Worm (Caenorhabditis elegans) whole organism, L1 larva: ENCODE data around the gene T19C3.5.

Source experiments
- egl-27 ChIP-seq, 2 experiments: fragments of 150-350 bp in 1 of 2; sonication (generic microtip); optimal IDR thresholded peaks; 3 replicates each; lab custom pipeline; 2017 to 2018; ENCODE audit warnings: missing biosample characterization in 2 of 2, missing genetic modification characterization in 2 of 2, missing genetic modification reagents in 2 of 2
- fkh-8 ChIP-seq: sonication (generic microtip); optimal IDR thresholded peaks from 2 replicates; lab custom pipeline; 2016; ENCODE audit warnings: mild to moderate bottlenecking, missing genetic modification characterization, missing compliant biosample characterization
- lin-13 ChIP-seq: fragments of 150-350 bp; optimal IDR thresholded peaks from 2 replicates; lab custom pipeline; 2014; ENCODE audit warnings: missing biosample characterization, missing genetic modification reagents, missing genetic modification characterization
- nhr-11 ChIP-seq: fragments of 150-350 bp; optimal IDR thresholded peaks from 2 replicates; lab custom pipeline; 2014; ENCODE audit warnings: missing biosample characterization, missing genetic modification characterization
- nhr-19 ChIP-seq: fragments of 200-800 bp; sonication (Bioruptor generic); conservative IDR thresholded peaks from 2 replicates; pipeline ENCODE4 v1.3.6; 2022; ENCODE audit warnings: missing genetic modification characterization, missing compliant biosample characterization
- nhr-237 ChIP-seq: fragments of 150-350 bp; optimal IDR thresholded peaks from 2 replicates; lab custom pipeline; 2014; ENCODE audit warnings: missing biosample characterization, missing genetic modification characterization
- nhr-76 ChIP-seq: sonication (generic microtip); optimal IDR thresholded peaks from 2 replicates; lab custom pipeline; 2017; ENCODE audit warnings: missing biosample characterization, missing genetic modification characterization
- rnt-1 ChIP-seq: sonication (generic microtip); optimal IDR thresholded peaks from 2 replicates; lab custom pipeline; 2016; ENCODE audit warnings: mild to moderate bottlenecking, missing genetic modification characterization, moderate library complexity, missing compliant biosample characterization
- unc-62 ChIP-seq: fragments of 150-350 bp; optimal IDR thresholded peaks from 2 replicates; lab custom pipeline; 2014; ENCODE audit warnings: missing biosample characterization, missing genetic modification reagents, missing genetic modification characterization
- unc-86 ChIP-seq: sonication (generic microtip); optimal IDR thresholded peaks from 2 replicates; lab custom pipeline; 2016; ENCODE audit warnings: missing genetic modification characterization, missing compliant biosample characterization
- ztf-4 ChIP-seq: fragments of 150-350 bp; optimal IDR thresholded peaks from 2 replicates; lab custom pipeline; 2014; ENCODE audit warnings: missing biosample characterization, missing genetic modification characterization

DNA sequence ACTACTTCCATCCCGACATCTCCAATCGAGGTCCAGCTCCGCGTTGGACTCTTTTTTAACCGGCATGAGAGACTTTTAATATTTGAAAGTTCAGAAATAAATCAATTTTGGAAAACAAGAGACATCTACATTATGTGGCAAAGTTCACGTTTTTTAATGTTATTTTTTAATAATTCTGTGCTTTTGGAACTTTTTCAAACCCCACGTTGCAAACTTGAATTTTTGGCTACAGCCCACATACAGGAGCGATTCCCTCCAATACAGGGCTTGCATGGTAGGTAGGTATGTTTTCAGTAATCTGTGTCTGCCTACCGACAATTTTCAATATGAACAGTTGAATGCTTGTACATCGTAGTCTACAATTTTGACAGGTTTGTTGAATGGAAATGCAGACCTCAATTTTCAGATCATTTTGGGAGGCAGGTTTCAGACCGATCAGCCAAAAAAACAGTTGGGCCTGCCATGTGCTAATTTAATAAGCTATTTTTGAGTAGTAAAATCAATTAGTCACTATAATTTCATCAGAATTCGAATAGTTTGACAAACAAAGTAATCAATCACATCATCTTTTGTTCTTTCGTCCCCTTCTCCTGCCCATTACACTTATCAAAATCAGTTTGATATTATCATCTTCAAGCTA lies 22.2 kb downstream of the T19C3.5 start, which contains the start of the genes Y55B1AR.4 and ttr-7:
- TF ChIP-seq unc-62 (GFP tag; lab: Kevin White, UChicago) (no peak), egl-27 (tag; optimal IDR thresholded peaks at IDR 0.05; lab: Kevin White, UChicago) (no peak), ztf-4 (tag; lab: Kevin White, UChicago) (no peak), rnt-1 (tag; lab: Kevin White, UChicago) (no peak), nhr-19 (no peak), nhr-237 (tag; lab: Kevin White, UChicago) (no peak), unc-86 (tag; lab: Kevin White, UChicago) (no peak), fkh-8 (tag; lab: Kevin White, UChicago) (no peak), nhr-11 (tag; lab: Kevin White, UChicago) (no peak), lin-13 (GFP tag; lab: Kevin White, UChicago) (no peak), nhr-76 (tag; lab: Kevin White, UChicago) (no peak)
